Worm (Caenorhabditis elegans) whole organism, L4/young adult: ENCODE data around the gene kvs-1.

Source experiments
- W03F9.2 ChIP-seq: fragments of 150-350 bp; optimal IDR thresholded peaks from 2 replicates; lab custom pipeline; 2014; ENCODE audit warnings: missing biosample characterization, missing genetic modification characterization
- dao-5 ChIP-seq: sonication (generic microtip); optimal IDR thresholded peaks from 2 replicates; lab custom pipeline; 2016; ENCODE audit warnings: missing genotype, missing genetic modification characterization, moderate library complexity, missing compliant biosample characterization
- him-1 ChIP-seq: sonication (generic microtip); optimal IDR thresholded peaks from 2 replicates; lab custom pipeline; 2016; ENCODE audit warnings: missing genotype, missing genetic modification reagents, missing genetic modification characterization, missing compliant biosample characterization

Gene kvs-1

ce11 chrX:7707031-7707430 lies at the start of gene kvs-1:
kvs-1 (minus strand) TSS chrX:7707131.
- TF ChIP-seq dao-5 (tag; lab: Kevin White, UChicago) (no peak), W03F9.2 (tag; lab: Kevin White, UChicago) (no peak), him-1 (tag; lab: Kevin White, UChicago) (no peak)

ce11 chrX:7752770-7753169 lies 45.8 kb upstream of the kvs-1 start, which contains the start of gene deg-1:
deg-1 (plus strand) TSS chrX:7753070.
- no peak for TF ChIP-seq him-1 (tag; lab: Kevin White, UChicago)
- no peak for TF ChIP-seq W03F9.2 (tag; lab: Kevin White, UChicago)
- no peak for TF ChIP-seq dao-5 (tag; lab: Kevin White, UChicago)

ce11 chrX:7750084-7750483 lies 43.2 kb upstream of the kvs-1 start:
- no peak for TF ChIP-seq him-1 (tag; lab: Kevin White, UChicago)
- TF ChIP-seq W03F9.2 (tag; lab: Kevin White, UChicago), result no peak
- no peak for TF ChIP-seq dao-5 (tag; lab: Kevin White, UChicago)

- TF ChIP-seq him-1 (tag; lab: Kevin White, UChicago) (no peak), W03F9.2 (tag; lab: Kevin White, UChicago) (no peak), dao-5 (tag; lab: Kevin White, UChicago) (no peak)
Measured at ce11 chrX:7745386-7745785, 38.5 kb upstream of the kvs-1 start.

- TF ChIP-seq him-1 (tag; lab: Kevin White, UChicago) (no peak), W03F9.2 (tag; lab: Kevin White, UChicago) (no peak), dao-5 (tag; lab: Kevin White, UChicago) (no peak)
Measured at ce11 chrX:7743939-7744338, 37.0 kb upstream of the kvs-1 start, which contains the start of gene ref-2. ref-2 (plus strand) TSS chrX:7744239.

- TF ChIP-seq W03F9.2 (tag; lab: Kevin White, UChicago) (no peak), him-1 (tag; lab: Kevin White, UChicago) (no peak), dao-5 (tag; lab: Kevin White, UChicago) (no peak)
Measured at ce11 chrX:7739353-7739752, 32.4 kb upstream of the kvs-1 start, which contains the start of gene K09F5.1. K09F5.1 (plus strand) TSS chrX:7739653.

ce11 chrX:7736171-7736570 lies 29.2 kb upstream of the kvs-1 start, which contains the start of gene set-12:
set-12 (minus strand) TSS chrX:7736271.
- TF ChIP-seq him-1 (tag; lab: Kevin White, UChicago), result no peak
- no peak for TF ChIP-seq W03F9.2 (tag; lab: Kevin White, UChicago)
- TF ChIP-seq dao-5 (tag; lab: Kevin White, UChicago), result no peak

ce11 chrX:7733571-7733970 lies 26.6 kb upstream of the kvs-1 start:
- TF ChIP-seq W03F9.2 (tag; lab: Kevin White, UChicago), result no peak
- no peak for TF ChIP-seq dao-5 (tag; lab: Kevin White, UChicago)
- TF ChIP-seq him-1 (tag; lab: Kevin White, UChicago), result no peak

ce11 chrX:7727601-7728000 lies 20.7 kb upstream of the kvs-1 start, which contains the start of gene vit-1:
vit-1 (plus strand) TSS chrX:7727889.
- no peak for TF ChIP-seq dao-5 (tag; lab: Kevin White, UChicago)
- no peak for TF ChIP-seq him-1 (tag; lab: Kevin White, UChicago)
- no peak for TF ChIP-seq W03F9.2 (tag; lab: Kevin White, UChicago)

ce11 chrX:7726351-7726750 lies 19.4 kb upstream of the kvs-1 start:
- TF ChIP-seq him-1 (tag; lab: Kevin White, UChicago), result no peak
- TF ChIP-seq W03F9.2 (tag; lab: Kevin White, UChicago), result no peak
- no peak for TF ChIP-seq dao-5 (tag; lab: Kevin White, UChicago)

ce11 chrX:7725615-7726014 lies 18.7 kb upstream of the kvs-1 start, which contains the start of gene spp-14:
spp-14 (plus strand) TSS chrX:7725979.
- TF ChIP-seq W03F9.2 (tag; lab: Kevin White, UChicago), result no peak
- TF ChIP-seq dao-5 (tag; lab: Kevin White, UChicago), result peak; percentile 13
- no peak for TF ChIP-seq him-1 (tag; lab: Kevin White, UChicago)

ce11 chrX:7724099-7724498 lies 17.2 kb upstream of the kvs-1 start:
- TF ChIP-seq W03F9.2 (tag; lab: Kevin White, UChicago), result no peak
- no peak for TF ChIP-seq dao-5 (tag; lab: Kevin White, UChicago)
- TF ChIP-seq him-1 (tag; lab: Kevin White, UChicago), result no peak

ce11 chrX:7720565-7720964 lies 13.6 kb upstream of the kvs-1 start:
- TF ChIP-seq W03F9.2 (tag; lab: Kevin White, UChicago) (no peak), dao-5 (tag; lab: Kevin White, UChicago) (no peak), him-1 (tag; lab: Kevin White, UChicago) (no peak)

ce11 chrX:7718972-7719371 lies 12.0 kb upstream of the kvs-1 start, which contains the start of gene K09F5.6:
K09F5.6 (plus strand) TSS chrX:7719272.
- TF ChIP-seq him-1 (tag; lab: Kevin White, UChicago) (no peak), dao-5 (tag; lab: Kevin White, UChicago) (no peak), W03F9.2 (tag; lab: Kevin White, UChicago) (no peak)
